Worm (Caenorhabditis elegans) whole organism, L1 larva: ENCODE data around the gene F54H5.5.

Experiments used
- F16B12.6 ChIP-seq: fragments of 150-350 bp; optimal IDR thresholded peaks from 2 replicates; lab custom pipeline; 2014; ENCODE audit warnings: missing biosample characterization, missing genetic modification characterization
- Y116A8C.19 ChIP-seq: sonication (generic microtip); optimal IDR thresholded peaks from 2 replicates; lab custom pipeline; 2016; ENCODE audit warnings: missing compliant biosample characterization, missing genetic modification characterization, borderline replicate concordance
- alr-1 ChIP-seq: fragments of 200-800 bp; sonication (Bioruptor generic); optimal IDR thresholded peaks from 2 replicates; lab custom pipeline; 2018; ENCODE audit warnings: borderline replicate concordance, mild to moderate bottlenecking, missing genetic modification characterization, missing compliant biosample characterization
- aly-2 ChIP-seq: fragments of 150-350 bp; optimal IDR thresholded peaks from 2 replicates; lab custom pipeline; 2014; ENCODE audit warnings: missing biosample characterization, missing genetic modification characterization
- blmp-1 ChIP-seq: fragments of 150-350 bp; optimal IDR thresholded peaks from 2 replicates; lab custom pipeline; 2014; ENCODE audit warnings: missing biosample characterization, missing genetic modification characterization
- ceh-88 ChIP-seq: fragments of 200-800 bp; sonication (Bioruptor generic); IDR thresholded peaks from 2 replicates; pipeline ENCODE4 v1.3.6; 2022; ENCODE audit warnings: missing genetic modification characterization, missing compliant biosample characterization
- ceh-90 ChIP-seq: sonication (generic microtip); optimal IDR thresholded peaks from 2 replicates; lab custom pipeline; 2016; ENCODE audit warnings: missing genetic modification characterization, missing compliant biosample characterization
- ces-1 ChIP-seq: fragments of 150-350 bp; optimal IDR thresholded peaks from 2 replicates; lab custom pipeline; 2014; ENCODE audit warnings: missing biosample characterization, missing genetic modification reagents, missing genetic modification characterization
- dsc-1 ChIP-seq: sonication (generic microtip); optimal IDR thresholded peaks from 2 replicates; lab custom pipeline; 2016; ENCODE audit warnings: mild to moderate bottlenecking, missing genetic modification characterization, missing compliant biosample characterization
- efl-1 ChIP-seq, 4 experiments: fragments of 150-350 bp; optimal IDR thresholded peaks in 3 of 4; peaks in 1 of 4; 1 replicate in 1 of 4; 2 replicates in 3 of 4; lab custom pipeline; 2014; ENCODE audit warnings: missing biosample characterization in 2 of 4, missing genetic modification characterization in 2 of 4, missing genetic modification reagents in 2 of 4
- egl-27 ChIP-seq, 2 experiments: fragments of 150-350 bp in 1 of 2; sonication (generic microtip); optimal IDR thresholded peaks; 3 replicates each; lab custom pipeline; 2017 to 2018; ENCODE audit warnings: missing biosample characterization in 2 of 2, missing genetic modification characterization in 2 of 2, missing genetic modification reagents in 2 of 2
- elt-2 ChIP-seq: sonication (generic microtip); optimal IDR thresholded peaks from 2 replicates; lab custom pipeline; 2016; ENCODE audit warnings: missing genetic modification characterization, mild to moderate bottlenecking, inconsistent platforms, missing compliant biosample characterization, missing genetic modification reagents
- ets-5 ChIP-seq: fragments of 200-800 bp; sonication (Bioruptor generic); IDR thresholded peaks from 2 replicates; pipeline ENCODE4 v1.3.6; 2022; ENCODE audit warnings: missing genetic modification characterization, missing compliant biosample characterization
- fkh-8 ChIP-seq: sonication (generic microtip); optimal IDR thresholded peaks from 2 replicates; lab custom pipeline; 2016; ENCODE audit warnings: mild to moderate bottlenecking, missing genetic modification characterization, missing compliant biosample characterization
- grh-1 ChIP-seq: fragments of 200-800 bp; sonication (Bioruptor generic); IDR thresholded peaks from 2 replicates; pipeline ENCODE4 v1.3.6; 2022; ENCODE audit warnings: missing genetic modification reagents, missing genetic modification characterization, missing compliant biosample characterization
- hpl-2 ChIP-seq: fragments of 150-350 bp; optimal IDR thresholded peaks from 2 replicates; lab custom pipeline; 2014; ENCODE audit warnings: missing biosample characterization, missing genetic modification reagents, missing genetic modification characterization
- isw-1 ChIP-seq: fragments of 200-800 bp; sonication (Bioruptor generic); IDR thresholded peaks from 2 replicates; pipeline ENCODE4 v1.3.6; 2022; ENCODE audit warnings: missing genetic modification characterization, missing compliant biosample characterization
- lir-3 ChIP-seq: sonication (generic microtip); optimal IDR thresholded peaks from 2 replicates; lab custom pipeline; 2016; ENCODE audit warnings: mild to moderate bottlenecking, missing genetic modification characterization, moderate library complexity, missing compliant biosample characterization; ENCODE audit not compliant: poor library complexity
- lsy-2 ChIP-seq, 2 experiments: fragments of 150-350 bp; optimal IDR thresholded peaks; 2 replicates each; lab custom pipeline; 2014; ENCODE audit warnings: missing biosample characterization in 2 of 2, missing genetic modification characterization in 2 of 2
- mdl-1 ChIP-seq, 2 experiments: fragments of 150-350 bp; optimal IDR thresholded peaks; 2 replicates each; lab custom pipeline; 2014 to 2017; ENCODE audit warnings: missing biosample characterization in 2 of 2, missing genetic modification characterization in 2 of 2, inconsistent platforms in 1 of 2
- mef-2 ChIP-seq: fragments of 150-350 bp; optimal IDR thresholded peaks from 2 replicates; lab custom pipeline; 2014; ENCODE audit warnings: missing biosample characterization, missing genetic modification characterization
- nhr-11 ChIP-seq: fragments of 150-350 bp; optimal IDR thresholded peaks from 2 replicates; lab custom pipeline; 2014; ENCODE audit warnings: missing biosample characterization, missing genetic modification characterization
- nhr-12 ChIP-seq: sonication (generic microtip); optimal IDR thresholded peaks from 2 replicates; lab custom pipeline; 2017; ENCODE audit warnings: missing biosample characterization, missing genetic modification characterization
- nhr-77 ChIP-seq: fragments of 150-350 bp; optimal IDR thresholded peaks from 2 replicates; lab custom pipeline; 2014; ENCODE audit warnings: missing biosample characterization, missing genetic modification characterization
- nhr-84 ChIP-seq: sonication (generic microtip); optimal IDR thresholded peaks from 2 replicates; lab custom pipeline; 2017; ENCODE audit warnings: missing biosample characterization, missing genetic modification characterization
- pag-3 ChIP-seq: sonication (generic microtip); optimal IDR thresholded peaks from 2 replicates; lab custom pipeline; 2017; ENCODE audit warnings: missing genetic modification characterization, mild to moderate bottlenecking, missing compliant biosample characterization, antibody characterized with exemption, borderline replicate concordance; ENCODE audit not compliant: insufficient read depth
- snpc-4 ChIP-seq: fragments of 150-350 bp; optimal IDR thresholded peaks from 2 replicates; lab custom pipeline; 2014; ENCODE audit warnings: missing biosample characterization, missing genetic modification characterization
- sptf-1 ChIP-seq: fragments of 150-350 bp; optimal IDR thresholded peaks from 2 replicates; lab custom pipeline; 2014; ENCODE audit warnings: missing biosample characterization, missing genetic modification characterization
- tlp-1 ChIP-seq: fragments of 150-350 bp; optimal IDR thresholded peaks from 2 replicates; lab custom pipeline; 2014; ENCODE audit warnings: missing biosample characterization, missing genetic modification characterization
- unc-30 ChIP-seq: sonication (generic microtip); optimal IDR thresholded peaks from 2 replicates; lab custom pipeline; 2017; ENCODE audit warnings: missing biosample characterization, missing genetic modification characterization
- vab-15 ChIP-seq: sonication (generic microtip); optimal IDR thresholded peaks from 2 replicates; lab custom pipeline; 2017; ENCODE audit warnings: missing genotype, mild to moderate bottlenecking, missing genetic modification characterization, missing compliant biosample characterization
- zag-1 ChIP-seq: fragments of 150-350 bp; optimal IDR thresholded peaks from 2 replicates; lab custom pipeline; 2014; ENCODE audit warnings: missing biosample characterization, missing genetic modification characterization
- zip-4 ChIP-seq: fragments of 200-800 bp; sonication (Bioruptor generic); optimal IDR thresholded peaks from 2 replicates; lab custom pipeline; 2018; ENCODE audit warnings: mild to moderate bottlenecking, missing genetic modification characterization, moderate library complexity, missing compliant biosample characterization

F54H5.5 gene

ce11 chrII:6663799-6664198 is 36.7 kb upstream of the F54H5.5 start (continued):
- no peak for TF ChIP-seq fkh-8 (tag; lab: Kevin White, UChicago)
- TF ChIP-seq, all 84 proteins: peak for 0

- TF ChIP-seq nhr-11 (tag; lab: Kevin White, UChicago) (no peak), nhr-84 (tag; lab: Kevin White, UChicago) (no peak), mdl-1 (tag; optimal IDR thresholded peaks at IDR 0.05; lab: Kevin White, UChicago) (no peak), mef-2 (tag; lab: Kevin White, UChicago) (no peak), hpl-2 (GFP tag; lab: Kevin White, UChicago) (no peak), lir-3 (tag; lab: Kevin White, UChicago) (no peak), elt-2 (peak; percentile 39), F16B12.6 (tag; lab: Kevin White, UChicago) (no peak), snpc-4 (tag; lab: Kevin White, UChicago) (no peak), ceh-88 (GFP tag; lab: Robert Waterston, UW) (no peak), sptf-1 (tag; lab: Kevin White, UChicago) (no peak), tlp-1 (tag; lab: Kevin White, UChicago) (peak; percentile 4), ceh-90 (tag; lab: Kevin White, UChicago) (no peak), vab-15 (no peak)
- TF ChIP-seq, all 84 proteins: peak for 2
Observed at ce11 chrII:6661211-6661610, 34.1 kb upstream of the F54H5.5 start, which contains the start of gene T19D12.2. Gene T19D12.2, plus strand, starts transcription at chrII:6661335.

ce11 chrII:6658766-6659165 is 31.7 kb upstream of the F54H5.5 start, which contains the start of gene T19D12.10:
Gene T19D12.10, minus strand, starts transcription at chrII:6658866.
- TF ChIP-seq unc-30 (tag; lab: Kevin White, UChicago) (no peak), aly-2 (tag; lab: Kevin White, UChicago) (no peak), tlp-1 (tag; lab: Kevin White, UChicago) (no peak), F16B12.6 (tag; lab: Kevin White, UChicago) (no peak), zag-1 (tag; lab: Kevin White, UChicago) (no peak), blmp-1 (tag; lab: Kevin White, UChicago) (no peak), ets-5 (no peak), nhr-11 (tag; lab: Kevin White, UChicago) (no peak), elt-2 (no peak), zip-4 (GFP tag; lab: Kevin White, UChicago) (no peak), lsy-2 (tag; optimal IDR thresholded peaks at IDR 0.05; lab: Kevin White, UChicago) (no peak), dsc-1 (no peak), grh-1 (GFP tag; lab: Robert Waterston, UW) (no peak), nhr-12 (no peak), ceh-88 (GFP tag; lab: Robert Waterston, UW) (no peak)

ce11 chrII:6654284-6654683 is 27.2 kb upstream of the F54H5.5 start, which contains the start of gene T19D12.9:
Gene T19D12.9, minus strand, starts transcription at chrII:6654384.
- no peak for TF ChIP-seq blmp-1 (tag; lab: Kevin White, UChicago)
- TF ChIP-seq mef-2 (tag; lab: Kevin White, UChicago): no peak
- no peak for TF ChIP-seq ets-5
- TF ChIP-seq egl-27 (tag; optimal IDR thresholded peaks at IDR 0.05; lab: Kevin White, UChicago): no peak
- TF ChIP-seq pag-3: no peak
- no peak for TF ChIP-seq efl-1 (optimal IDR thresholded peaks at IDR 0.05; lab: Kevin White, UChicago)
- TF ChIP-seq efl-1 (GFP tag; optimal IDR thresholded peaks at IDR 0.05 in 1 of 2; lab: Kevin White, UChicago): peak in 1 of 2 experiments; percentile 10
- TF ChIP-seq hpl-2 (GFP tag; lab: Kevin White, UChicago): no peak

- no peak for TF ChIP-seq Y116A8C.19
- no peak for TF ChIP-seq alr-1 (tag; lab: Kevin White, UChicago)
- no peak for TF ChIP-seq isw-1
- no peak for TF ChIP-seq nhr-77 (tag; lab: Kevin White, UChicago)
- no peak for TF ChIP-seq hpl-2 (GFP tag; lab: Kevin White, UChicago)
- TF ChIP-seq ces-1 (GFP tag; lab: Kevin White, UChicago): no peak
Observed at ce11 chrII:6651719-6652118, 24.6 kb upstream of the F54H5.5 start, which contains the start of gene sra-26. Gene sra-26, minus strand, starts transcription at chrII:6651819.
